Worm (Caenorhabditis elegans) whole organism, L4/young adult: ENCODE data around the gene F58H1.7.

Source experiments
- W03F9.2 ChIP-seq: fragments of 150-350 bp; optimal IDR thresholded peaks from 2 replicates; lab custom pipeline; 2014; ENCODE audit warnings: missing biosample characterization, missing genetic modification characterization
- him-1 ChIP-seq: sonication (generic microtip); optimal IDR thresholded peaks from 2 replicates; lab custom pipeline; 2016; ENCODE audit warnings: missing genotype, missing genetic modification reagents, missing genetic modification characterization, missing compliant biosample characterization

DNA sequence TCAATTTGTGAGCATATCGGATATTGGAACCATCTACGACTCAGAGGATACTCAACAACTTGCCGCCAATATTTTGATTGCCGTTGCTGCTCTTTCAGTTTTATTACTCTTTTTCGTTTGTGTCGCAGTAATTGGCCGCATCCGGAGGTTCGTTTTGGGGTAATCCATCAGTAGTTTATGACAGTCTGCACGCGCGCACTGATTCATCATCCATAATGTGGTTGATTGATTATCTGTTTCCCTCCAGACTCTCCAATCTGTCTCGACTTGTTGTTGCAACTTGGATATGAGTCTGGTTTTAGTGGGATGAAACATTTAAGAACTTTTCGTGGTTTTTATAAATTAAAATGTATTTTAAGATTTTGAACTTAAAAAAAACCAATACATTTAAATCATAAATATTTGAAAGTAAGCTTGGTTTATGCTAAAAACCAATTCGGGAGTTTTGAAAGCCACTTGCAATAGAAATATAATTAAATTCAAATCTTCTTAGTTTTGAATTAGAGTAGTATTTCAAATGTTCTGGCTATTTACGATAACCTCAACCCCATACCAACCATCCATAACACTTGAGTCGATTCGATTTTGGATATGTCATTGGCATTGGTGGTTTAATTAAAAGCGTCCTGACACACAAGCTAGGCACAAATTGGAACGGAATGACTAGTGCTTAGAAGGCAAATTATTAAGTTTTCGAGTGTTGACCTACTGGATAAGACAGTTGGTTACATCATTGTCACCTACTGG, 4.4 kb downstream of the F58H1.7 start:
- no peak for TF ChIP-seq him-1 (tag; lab: Kevin White, UChicago)
- no peak for TF ChIP-seq W03F9.2 (tag; lab: Kevin White, UChicago)
